Worm (Caenorhabditis elegans): ENCODE measurements around the gene Y54F10AM.11.
"Not testable (repeated sequence)": the region's sequence is repeated elsewhere in the genome, so short reads cannot be mapped to it uniquely, and the experiment has no call there.

Y54F10AM.11 gene

DNA sequence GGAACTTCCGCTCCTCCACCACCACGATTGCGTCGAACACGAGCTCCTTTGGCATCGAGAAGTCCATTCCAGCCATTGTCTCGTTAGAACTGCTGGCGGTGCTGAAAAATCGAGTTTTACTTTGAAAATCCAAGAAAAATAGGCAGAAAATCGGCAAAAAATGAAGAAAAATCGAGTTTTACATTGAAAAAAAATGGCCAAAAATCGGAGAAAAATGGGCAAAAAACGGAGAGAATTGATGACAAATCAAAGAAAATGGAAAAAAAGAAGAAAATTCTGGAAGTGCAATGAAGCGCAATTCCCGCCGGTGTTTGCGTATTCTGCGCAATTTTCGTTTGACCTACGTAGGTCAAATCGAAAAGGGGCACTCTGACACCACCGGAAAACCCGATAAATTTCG lies at the start of gene Y54F10AM.11:
Y54F10AM.11 (minus strand) TSS at position 101 of the 400 bp plus-strand sequence.
- TF ChIP-seq egl-27 (tag; optimal IDR thresholded peaks at IDR 0.05); efl-1 (optimal IDR thresholded peaks at IDR 0.05); efl-1 (GFP tag; optimal IDR thresholded peaks at IDR 0.05 in 1 of 2); ceh-8 (GFP tag; optimal IDR thresholded peaks at IDR 0.05): not testable (repeated sequence)

DNA sequence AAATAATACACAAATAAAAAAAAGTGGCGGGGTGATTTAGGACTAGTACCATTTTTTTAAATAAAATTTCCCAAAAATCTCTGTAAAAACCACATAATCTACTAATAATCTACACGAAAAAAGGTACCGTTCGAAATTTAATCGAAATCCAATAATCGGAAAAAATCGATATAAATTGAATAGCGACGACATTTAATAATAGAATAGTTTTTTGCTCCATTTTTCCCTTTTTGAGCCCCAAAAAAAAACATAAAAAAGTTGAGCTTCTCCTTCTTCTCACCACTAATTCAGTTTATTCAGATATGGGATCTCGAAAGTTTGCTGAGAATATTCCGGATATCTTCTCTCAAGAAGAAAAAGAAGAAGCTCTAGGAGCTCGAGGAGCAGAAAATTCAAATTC lies 43.9 kb upstream of the Y54F10AM.11 start, which contains the start of gene Y71H2B.5:
Y71H2B.5 (plus strand) TSS at position 301 of the 400 bp plus-strand sequence.
- TF ChIP-seq hpl-2 (GFP tag; optimal IDR thresholded peaks at IDR 0.05); fkh-8 (tag; optimal IDR thresholded peaks at IDR 0.05); aha-1 (tag; optimal IDR thresholded peaks at IDR 0.05): not testable (repeated sequence)

DNA sequence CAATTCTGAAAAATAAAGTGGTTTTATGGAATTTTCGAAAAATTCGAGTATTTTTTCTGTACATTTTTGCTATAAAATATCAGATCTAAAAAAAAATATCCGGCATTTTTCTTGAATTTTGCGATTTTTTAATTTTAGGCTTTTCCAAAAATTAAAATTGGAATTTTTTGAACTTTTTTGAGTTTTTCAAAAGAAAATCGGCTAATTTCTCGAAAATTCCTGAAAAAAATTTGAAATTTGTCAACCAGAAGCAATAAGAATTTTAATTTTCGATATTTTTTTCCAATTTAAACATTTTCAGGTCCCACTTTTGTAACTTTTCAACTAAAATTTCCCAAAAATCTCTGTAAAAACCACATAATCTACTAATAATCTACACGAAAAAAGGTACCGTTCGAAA lies 39.9 kb upstream of the Y54F10AM.11 start, which contains the start of gene Y71H2B.11:
Y71H2B.11 (plus strand) TSS at position 301 of the 400 bp plus-strand sequence.
- no peak for TF ChIP-seq pag-3 (tag; optimal IDR thresholded peaks at IDR 0.05; ENCODE audit: borderline replicate concordance, insufficient read depth)
- TF ChIP-seq lin-39 (tag; optimal IDR thresholded peaks at IDR 0.05): no peak
- no peak for TF ChIP-seq unc-86 (tag; optimal IDR thresholded peaks at IDR 0.05)
- no peak for TF ChIP-seq sptf-1 (tag; optimal IDR thresholded peaks at IDR 0.05)
- no peak for TF ChIP-seq zip-4 (GFP tag; optimal IDR thresholded peaks at IDR 0.05)
- no peak for TF ChIP-seq nhr-20 (tag; optimal IDR thresholded peaks at IDR 0.05)
- no peak for TF ChIP-seq ztf-11 (tag; optimal IDR thresholded peaks at IDR 0.05)
- no peak for TF ChIP-seq nhr-12 (tag; optimal IDR thresholded peaks at IDR 0.05)
- no peak for TF ChIP-seq lin-14 (GFP tag; optimal IDR thresholded peaks at IDR 0.05)
- TF ChIP-seq vab-15 (tag; optimal IDR thresholded peaks at IDR 0.05): no peak
- no peak for TF ChIP-seq lin-35 (GFP tag; optimal IDR thresholded peaks at IDR 0.05)
- TF ChIP-seq fkh-4 (tag; optimal IDR thresholded peaks at IDR 0.05; ENCODE audit: borderline replicate concordance): no peak
- TF ChIP-seq jun-1 (tag; optimal IDR thresholded peaks at IDR 0.05): no peak
- no peak for TF ChIP-seq mep-1 (tag; optimal IDR thresholded peaks at IDR 0.05)
- no peak for TF ChIP-seq unc-62 (GFP tag; optimal IDR thresholded peaks at IDR 0.05)
- TF ChIP-seq snpc-4 (tag; optimal IDR thresholded peaks at IDR 0.05): no peak
- TF ChIP-seq skn-1 (tag; optimal IDR thresholded peaks at IDR 0.05): no peak

DNA sequence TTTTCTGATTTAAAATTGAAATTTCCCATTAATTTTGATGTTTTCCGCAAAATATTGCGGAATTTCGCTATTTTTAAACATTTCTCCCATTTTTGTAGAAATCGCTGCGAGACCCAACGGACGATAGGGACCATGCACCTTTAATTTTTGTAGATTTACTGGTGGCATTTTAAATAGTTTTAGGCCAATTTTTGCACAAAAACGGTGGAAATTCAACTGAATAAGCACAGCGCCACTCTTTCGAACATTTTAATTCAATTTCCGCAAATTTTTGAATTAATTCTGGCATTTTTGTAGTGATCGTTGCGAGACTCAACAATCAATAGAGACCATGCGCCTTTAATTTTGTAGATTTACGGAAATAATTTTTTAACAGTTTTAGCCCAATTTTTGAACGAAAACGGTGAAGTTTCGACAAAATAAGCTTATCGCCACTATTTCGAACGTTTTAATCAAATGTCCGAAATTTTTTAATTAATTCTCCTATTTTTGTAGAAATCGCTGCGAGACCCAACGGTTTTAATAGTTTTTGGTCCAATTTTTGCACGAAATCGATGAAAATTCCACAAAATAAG lies 34.8 kb upstream of the Y54F10AM.11 start:
- TF ChIP-seq swsn-7 (tag; optimal IDR thresholded peaks at IDR 0.05): no peak
- no peak for TF ChIP-seq fkh-10 (GFP tag; optimal IDR thresholded peaks at IDR 0.05)
- no peak for TF ChIP-seq ceh-63 (GFP tag; optimal IDR thresholded peaks at IDR 0.05)
- no peak for TF ChIP-seq efl-3 (GFP tag; optimal IDR thresholded peaks at IDR 0.05)
- no peak for TF ChIP-seq elt-2 (tag; optimal IDR thresholded peaks at IDR 0.05)
- no peak for TF ChIP-seq sptf-1 (tag; optimal IDR thresholded peaks at IDR 0.05)
- TF ChIP-seq lir-3 (tag; optimal IDR thresholded peaks at IDR 0.05; ENCODE audit: poor library complexity): no peak
- TF ChIP-seq pag-3 (tag; optimal IDR thresholded peaks at IDR 0.05; ENCODE audit: borderline replicate concordance, insufficient read depth): no peak
- TF ChIP-seq ztf-4 (tag; optimal IDR thresholded peaks at IDR 0.05): no peak
- TF ChIP-seq pax-3 (tag; optimal IDR thresholded peaks at IDR 0.05): no peak
- no peak for TF ChIP-seq grh-1 (GFP tag; IDR thresholded peaks at IDR 0.05)
- TF ChIP-seq hlh-17 (GFP tag; optimal IDR thresholded peaks at IDR 0.05; ENCODE audit: borderline replicate concordance): no peak
- no peak for TF ChIP-seq nhr-47 (tag; optimal IDR thresholded peaks at IDR 0.05)
- TF ChIP-seq dpl-1 (GFP tag; optimal IDR thresholded peaks at IDR 0.05): no peak
- no peak for TF ChIP-seq skn-1 (tag; optimal IDR thresholded peaks at IDR 0.05)
- TF ChIP-seq aly-2 (tag; optimal IDR thresholded peaks at IDR 0.05): no peak
- TF ChIP-seq ceh-90 (tag; optimal IDR thresholded peaks at IDR 0.05): no peak
- no peak for TF ChIP-seq lin-39 (tag; optimal IDR thresholded peaks at IDR 0.05)
- no peak for TF ChIP-seq mab-9 (GFP tag; IDR thresholded peaks at IDR 0.05)
